Worm (Caenorhabditis elegans) whole organism, L3 larva: Measurements from ENCODE around the gene T22F3.11.

ENCODE experiments used
- aly-2 ChIP-seq: fragments of 150-350 bp; optimal IDR thresholded peaks from 2 replicates; lab custom pipeline; 2014; ENCODE audit warnings: missing biosample characterization, missing genetic modification characterization
- ama-1 ChIP-seq: fragments of 150-350 bp; optimal IDR thresholded peaks from 2 replicates; lab custom pipeline; 2018
- ceh-16 ChIP-seq: sonication (generic microtip); optimal IDR thresholded peaks from 2 replicates; lab custom pipeline; 2017; ENCODE audit warnings: missing biosample characterization, missing genetic modification characterization
- ceh-28 ChIP-seq: fragments of 150-350 bp; optimal IDR thresholded peaks from 2 replicates; lab custom pipeline; 2014; ENCODE audit warnings: missing biosample characterization, missing genetic modification reagents, missing genetic modification characterization
- ceh-82 ChIP-seq: fragments of 150-350 bp; optimal IDR thresholded peaks from 2 replicates; lab custom pipeline; 2014; ENCODE audit warnings: missing biosample characterization, missing genetic modification characterization
- ceh-9 ChIP-seq: sonication (generic microtip); optimal IDR thresholded peaks from 2 replicates; lab custom pipeline; 2018; ENCODE audit warnings: missing biosample characterization, missing genetic modification characterization
- daf-12 ChIP-seq: fragments of 150-350 bp; optimal IDR thresholded peaks from 2 replicates; lab custom pipeline; 2014; ENCODE audit warnings: missing biosample characterization, missing genetic modification reagents, missing genetic modification characterization
- egl-27 ChIP-seq: sonication (generic microtip); optimal IDR thresholded peaks from 4 replicates; lab custom pipeline; 2017; ENCODE audit warnings: missing biosample characterization, missing genetic modification reagents, missing genetic modification characterization
- egl-5 ChIP-seq: fragments of 150-350 bp; optimal IDR thresholded peaks from 2 replicates; lab custom pipeline; 2017; ENCODE audit warnings: missing biosample characterization, missing genetic modification reagents, missing genetic modification characterization, inconsistent platforms
- elt-2 ChIP-seq: sonication (generic microtip); optimal IDR thresholded peaks from 2 replicates; lab custom pipeline; 2016; ENCODE audit warnings: missing genetic modification reagents, mild to moderate bottlenecking, missing genetic modification characterization, missing compliant biosample characterization
- elt-3 ChIP-seq, 3 experiments: fragments of 150-350 bp in 1 of 3; sonication (generic microtip) in 2 of 3; optimal IDR thresholded peaks; 2 replicates in 2 of 3; 4 replicates in 1 of 3; lab custom pipeline; 2014 to 2017; ENCODE audit warnings: missing biosample characterization in 3 of 3, missing genetic modification characterization in 3 of 3
- eor-1 ChIP-seq, 2 experiments: fragments of 150-350 bp; optimal IDR thresholded peaks; 2 replicates each; lab custom pipeline; 2014 to 2018; ENCODE audit warnings: missing biosample characterization in 2 of 2, missing genetic modification characterization in 2 of 2
- fkh-10 ChIP-seq: sonication (generic microtip); optimal IDR thresholded peaks from 2 replicates; lab custom pipeline; 2017; ENCODE audit warnings: missing biosample characterization, missing genetic modification reagents, missing genetic modification characterization
- fos-1 ChIP-seq: fragments of 150-350 bp; optimal IDR thresholded peaks from 2 replicates; lab custom pipeline; 2014; ENCODE audit warnings: missing biosample characterization, missing genetic modification characterization
- hmg-11 ChIP-seq: sonication (generic microtip); optimal IDR thresholded peaks from 2 replicates; lab custom pipeline; 2016; ENCODE audit warnings: missing genetic modification characterization, missing compliant biosample characterization
- jun-1 ChIP-seq: fragments of 150-350 bp; optimal IDR thresholded peaks from 2 replicates; lab custom pipeline; 2014; ENCODE audit warnings: missing biosample characterization, missing genetic modification reagents, missing genetic modification characterization
- lin-15B ChIP-seq: fragments of 150-350 bp; optimal IDR thresholded peaks from 2 replicates; lab custom pipeline; 2014; ENCODE audit warnings: missing biosample characterization, missing genetic modification characterization
- lin-39 ChIP-seq: fragments of 150-350 bp; optimal IDR thresholded peaks from 2 replicates; lab custom pipeline; 2018; ENCODE audit warnings: missing biosample characterization, missing genetic modification reagents, missing genetic modification characterization
- lsy-12 ChIP-seq: sonication (generic microtip); optimal IDR thresholded peaks from 2 replicates; lab custom pipeline; 2016; ENCODE audit warnings: mild to moderate bottlenecking, missing genetic modification characterization, missing compliant biosample characterization
- mdl-1 ChIP-seq: fragments of 150-350 bp; optimal IDR thresholded peaks from 2 replicates; lab custom pipeline; 2014; ENCODE audit warnings: missing biosample characterization, missing genetic modification characterization
- mml-1 ChIP-seq: fragments of 150-350 bp; sonication (generic microtip); optimal IDR thresholded peaks from 3 replicates; lab custom pipeline; 2014; ENCODE audit warnings: missing biosample characterization, missing genetic modification characterization
- nfya-1 ChIP-seq: sonication (generic microtip); optimal IDR thresholded peaks from 2 replicates; lab custom pipeline; 2017; ENCODE audit warnings: missing genetic modification characterization, mild to moderate bottlenecking, missing compliant biosample characterization, antibody characterized with exemption, moderate library complexity; ENCODE audit not compliant: insufficient read depth
- nhr-11 ChIP-seq: fragments of 150-350 bp; optimal IDR thresholded peaks from 2 replicates; lab custom pipeline; 2014; ENCODE audit warnings: missing biosample characterization, missing genetic modification characterization
- nhr-12 ChIP-seq: fragments of 150-350 bp; optimal IDR thresholded peaks from 2 replicates; lab custom pipeline; 2014; ENCODE audit warnings: missing biosample characterization, missing genetic modification characterization
- nhr-23 ChIP-seq: fragments of 150-350 bp; optimal IDR thresholded peaks from 2 replicates; lab custom pipeline; 2014; ENCODE audit warnings: missing biosample characterization, missing genetic modification reagents, missing genetic modification characterization
- nhr-237 ChIP-seq: fragments of 150-350 bp; optimal IDR thresholded peaks from 2 replicates; lab custom pipeline; 2014; ENCODE audit warnings: missing biosample characterization, missing genetic modification characterization
- nhr-25 ChIP-seq: sonication (generic microtip); optimal IDR thresholded peaks from 2 replicates; lab custom pipeline; 2017; ENCODE audit warnings: missing biosample characterization, missing genetic modification characterization
- nhr-28 ChIP-seq: fragments of 150-350 bp; optimal IDR thresholded peaks from 2 replicates; lab custom pipeline; 2014; ENCODE audit warnings: missing biosample characterization, missing genetic modification characterization
- nhr-43 ChIP-seq: sonication (generic microtip); optimal IDR thresholded peaks from 2 replicates; lab custom pipeline; 2016; ENCODE audit warnings: mild to moderate bottlenecking, missing genetic modification characterization, missing compliant biosample characterization; ENCODE audit not compliant: poor library complexity, severe bottlenecking
- nhr-67 ChIP-seq: fragments of 150-350 bp; optimal IDR thresholded peaks from 2 replicates; lab custom pipeline; 2014; ENCODE audit warnings: missing biosample characterization, missing genetic modification characterization
- nhr-76 ChIP-seq: fragments of 150-350 bp; sonication (generic microtip); optimal IDR thresholded peaks from 5 replicates; lab custom pipeline; 2014; ENCODE audit warnings: missing biosample characterization, missing genetic modification characterization
- nhr-77 ChIP-seq: fragments of 150-350 bp; optimal IDR thresholded peaks from 2 replicates; lab custom pipeline; 2014; ENCODE audit warnings: missing biosample characterization, missing genetic modification characterization
- pha-4 ChIP-seq: fragments of 150-350 bp; optimal IDR thresholded peaks from 2 replicates; lab custom pipeline; 2014; ENCODE audit warnings: missing biosample characterization, missing genetic modification reagents, missing genetic modification characterization
- pqm-1 ChIP-seq: fragments of 150-350 bp; optimal IDR thresholded peaks from 2 replicates; lab custom pipeline; 2017; ENCODE audit warnings: missing biosample characterization, missing genetic modification characterization, inconsistent platforms
- sea-2 ChIP-seq: fragments of 150-350 bp; sonication (generic microtip); optimal IDR thresholded peaks from 4 replicates; lab custom pipeline; 2014; ENCODE audit warnings: missing biosample characterization, missing genetic modification reagents, missing genetic modification characterization
- skn-1 ChIP-seq: fragments of 150-350 bp; optimal IDR thresholded peaks from 2 replicates; lab custom pipeline; 2014; ENCODE audit warnings: missing biosample characterization, missing genetic modification characterization
- unc-62 ChIP-seq: fragments of 150-350 bp; sonication (generic microtip); optimal IDR thresholded peaks from 4 replicates; lab custom pipeline; 2014; ENCODE audit warnings: missing biosample characterization, missing genetic modification reagents, missing genetic modification characterization
- zag-1 ChIP-seq: fragments of 150-350 bp; optimal IDR thresholded peaks from 2 replicates; lab custom pipeline; 2014; ENCODE audit warnings: missing biosample characterization, missing genetic modification characterization
- ztf-11 ChIP-seq: fragments of 150-350 bp; optimal IDR thresholded peaks from 2 replicates; lab custom pipeline; 2014; ENCODE audit warnings: missing biosample characterization, missing genetic modification characterization

Gene T22F3.11

DNA sequence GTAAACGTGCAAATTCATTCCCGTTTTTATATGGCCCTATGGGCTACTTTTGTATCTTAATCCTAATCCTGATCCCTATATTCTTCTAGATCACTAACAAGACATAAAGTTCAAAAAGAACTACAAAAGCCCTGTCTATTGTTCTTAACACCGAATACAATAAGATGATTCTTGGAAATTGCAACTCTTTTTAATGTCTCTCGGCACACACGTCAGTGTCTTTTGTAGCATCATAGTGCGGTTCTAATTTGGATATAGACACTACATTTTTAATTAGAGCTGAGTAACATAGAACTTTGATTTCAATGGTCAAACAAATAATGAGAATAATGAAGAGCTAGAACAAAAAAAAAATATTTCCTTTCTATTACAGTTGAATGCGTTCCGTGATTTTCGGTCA lies 25.5 kb upstream of the T22F3.11 start:
- no peak for TF ChIP-seq nhr-28 (tag; lab: Kevin White, UChicago)
- TF ChIP-seq nhr-23: no peak
- TF ChIP-seq aly-2 (tag; lab: Kevin White, UChicago): no peak
- no peak for TF ChIP-seq eor-1 (tag; optimal IDR thresholded peaks at IDR 0.05; lab: Kevin White, UChicago)
- no peak for TF ChIP-seq mml-1 (tag; lab: Kevin White, UChicago)
- no peak for TF ChIP-seq nhr-25
- TF ChIP-seq mdl-1: no peak
- no peak for TF ChIP-seq lsy-12
- TF ChIP-seq jun-1 (tag; lab: Kevin White, UChicago): no peak
- TF ChIP-seq nhr-43 (tag; lab: Kevin White, UChicago): no peak
- no peak for TF ChIP-seq daf-12 (tag; lab: Kevin White, UChicago)
- no peak for TF ChIP-seq unc-62 (GFP tag; lab: Kevin White, UChicago)
- no peak for TF ChIP-seq elt-3 (tag; optimal IDR thresholded peaks at IDR 0.05; lab: Kevin White, UChicago)
- TF ChIP-seq nhr-12: no peak
- TF ChIP-seq egl-27 (tag; lab: Kevin White, UChicago): no peak
- TF ChIP-seq nhr-76 (tag; lab: Kevin White, UChicago): no peak

DNA sequence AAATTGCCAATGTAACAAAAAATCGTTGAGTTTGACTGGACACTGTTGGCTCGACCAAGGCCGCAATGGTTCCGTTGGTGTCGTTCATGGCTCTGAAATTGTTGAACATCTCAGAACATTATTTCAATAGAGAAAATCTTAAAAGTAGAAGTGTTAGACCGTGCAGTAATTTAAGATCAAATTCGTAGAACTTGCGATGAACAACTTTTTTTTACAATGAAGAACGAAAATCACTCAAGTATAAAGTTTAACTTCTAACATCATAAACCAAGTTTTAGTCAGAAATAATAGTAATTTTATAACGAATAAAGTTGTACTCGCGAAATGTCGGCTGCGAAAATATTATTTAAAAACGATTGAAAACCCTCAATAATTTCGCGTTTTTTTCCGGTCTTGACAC lies 22.7 kb upstream of the T22F3.11 start, which contains the start of gene srx-41:
TSS of gene srx-41 (minus strand) at position 101 of the 400 bp plus-strand sequence.
- no peak for TF ChIP-seq ztf-11 (tag; lab: Kevin White, UChicago)
- no peak for TF ChIP-seq jun-1 (tag; lab: Kevin White, UChicago)
- no peak for TF ChIP-seq aly-2 (tag; lab: Kevin White, UChicago)
- no peak for TF ChIP-seq eor-1 (tag; optimal IDR thresholded peaks at IDR 0.05; lab: Kevin White, UChicago)
- TF ChIP-seq nhr-23: no peak
- no peak for TF ChIP-seq fkh-10
- no peak for TF ChIP-seq ama-1 (lab: Kevin White, UChicago)
- TF ChIP-seq lin-39: no peak
- TF ChIP-seq nhr-11: no peak
- no peak for TF ChIP-seq elt-3 (tag; optimal IDR thresholded peaks at IDR 0.05; lab: Kevin White, UChicago)
- no peak for TF ChIP-seq nhr-77 (tag; lab: Kevin White, UChicago)
- TF ChIP-seq nhr-25: no peak

DNA sequence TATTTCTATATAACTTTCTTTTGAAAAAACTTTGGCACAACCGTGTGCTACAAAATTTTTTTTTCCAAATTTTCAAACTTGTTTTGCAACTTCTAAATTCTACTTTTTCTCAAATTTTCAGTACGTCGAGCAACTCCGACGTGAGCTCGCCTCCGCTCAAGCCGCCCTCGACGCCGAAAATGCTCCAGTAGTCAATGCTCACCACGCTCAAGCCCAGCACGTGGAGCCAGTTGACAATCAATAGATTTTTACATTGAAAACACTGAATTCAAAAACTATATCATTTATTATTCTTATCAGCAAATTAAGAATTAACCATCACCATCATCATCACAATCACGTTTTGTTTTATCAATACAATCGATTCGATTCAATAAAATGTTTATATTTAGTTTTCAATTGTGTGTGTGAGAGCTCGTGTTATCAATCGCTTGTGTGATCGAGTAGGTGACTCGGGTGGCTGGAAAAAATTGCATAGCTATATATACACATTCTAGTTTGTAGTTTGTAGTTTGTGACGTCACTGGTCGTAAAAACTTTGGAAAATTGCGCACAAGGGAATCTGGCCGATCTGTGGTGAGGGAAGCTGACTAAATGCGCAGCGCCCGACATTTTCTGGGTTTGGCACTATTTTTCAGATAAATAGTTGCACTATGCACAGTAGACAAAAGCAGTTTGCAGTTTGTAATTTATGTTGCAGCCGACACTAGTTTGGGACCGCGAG lies 20.1 kb upstream of the T22F3.11 start:
- TF ChIP-seq nhr-77 (tag; lab: Kevin White, UChicago) (no peak), jun-1 (tag; lab: Kevin White, UChicago) (peak; percentile 50), ceh-28 (tag; lab: Kevin White, UChicago) (peak; percentile 61), elt-2 (tag; lab: Kevin White, UChicago) (peak; percentile 96), pha-4 (tag; lab: Kevin White, UChicago) (peak; percentile 80), nfya-1 (tag; lab: Kevin White, UChicago) (peak; percentile 27), fkh-10 (no peak), pqm-1 (tag; lab: Kevin White, UChicago) (peak; percentile 87), fos-1 (tag; lab: Kevin White, UChicago) (peak; percentile 11)

DNA sequence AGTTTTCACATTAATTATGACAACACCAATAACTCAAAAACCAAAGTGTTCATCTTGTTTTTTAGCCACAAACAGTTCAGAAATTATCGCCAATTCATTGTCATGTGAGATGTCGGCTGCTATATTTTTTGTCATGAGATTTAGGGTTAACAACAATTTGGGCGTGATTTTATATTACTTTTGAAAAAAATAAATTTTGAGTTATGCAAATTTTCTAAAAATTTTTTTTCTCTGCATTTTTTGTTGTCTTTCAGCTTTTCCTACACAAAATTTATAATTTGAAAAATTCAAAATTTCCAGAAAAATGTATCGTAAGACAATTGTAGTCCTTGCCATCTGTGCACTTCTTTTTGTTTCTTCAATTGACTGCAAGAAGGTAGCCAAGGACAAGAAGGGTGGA lies 18.7 kb upstream of the T22F3.11 start, which contains the start of gene F59B1.2:
TSS of gene F59B1.2 (plus strand) at position 301 of the 400 bp plus-strand sequence.
- TF ChIP-seq egl-27 (tag; lab: Kevin White, UChicago) (no peak), elt-3 (tag; optimal IDR thresholded peaks at IDR 0.05; lab: Kevin White, UChicago) (no peak)

DNA sequence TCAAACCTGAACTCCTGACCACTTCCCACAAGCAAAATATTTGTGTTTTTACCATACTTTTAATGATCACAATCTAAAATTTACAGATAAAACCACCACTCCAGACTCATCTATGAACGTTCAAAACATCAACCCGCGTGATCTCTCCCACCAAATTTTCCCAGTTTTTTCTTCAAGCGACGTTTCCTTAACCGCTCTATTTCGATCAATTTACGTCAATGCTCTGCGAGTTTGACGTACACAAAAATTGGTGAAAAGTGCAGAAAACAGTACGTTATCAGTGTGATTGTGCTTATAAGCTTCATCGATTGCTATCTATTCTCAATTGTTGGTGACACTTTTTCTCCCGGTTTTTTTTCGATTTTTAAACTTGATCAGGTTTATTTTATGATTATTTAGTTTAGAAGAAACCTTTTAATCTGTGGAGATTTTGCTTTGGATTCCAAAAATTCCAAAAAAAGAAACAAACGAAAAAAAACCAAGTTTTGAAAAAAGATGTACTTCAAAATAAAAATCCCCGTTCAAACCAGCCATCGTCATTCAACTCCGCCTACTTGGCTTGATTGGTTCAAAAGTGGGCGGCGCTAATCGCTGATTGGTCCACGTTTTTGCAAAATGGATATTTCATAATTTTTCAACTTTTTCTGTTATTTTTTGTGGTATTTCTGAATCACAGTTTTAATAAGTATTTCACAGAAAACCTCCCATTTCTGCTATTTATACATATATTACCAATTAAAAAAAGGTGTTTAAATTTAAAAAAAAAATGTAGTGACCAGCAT lies 18.1 kb upstream of the T22F3.11 start:
- TF ChIP-seq fkh-10 (no peak), zag-1 (tag; lab: Kevin White, UChicago) (no peak), mml-1 (tag; lab: Kevin White, UChicago) (no peak), nhr-76 (tag; lab: Kevin White, UChicago) (no peak), nhr-11 (no peak), ceh-9 (tag; lab: Kevin White, UChicago) (no peak), ceh-82 (tag; lab: Kevin White, UChicago) (no peak), egl-5 (no peak), ceh-16 (tag; lab: Kevin White, UChicago) (no peak), lin-39 (no peak), nhr-28 (tag; lab: Kevin White, UChicago) (no peak), nhr-237 (tag; lab: Kevin White, UChicago) (no peak), elt-2 (tag; lab: Kevin White, UChicago) (peak; percentile 94), skn-1 (no peak), daf-12 (tag; lab: Kevin White, UChicago) (no peak), lin-15B (tag; lab: Kevin White, UChicago) (no peak), pha-4 (tag; lab: Kevin White, UChicago) (peak; percentile 28), fos-1 (tag; lab: Kevin White, UChicago) (no peak), pqm-1 (tag; lab: Kevin White, UChicago) (peak; percentile 90), ceh-28 (tag; lab: Kevin White, UChicago) (no peak), nhr-23 (no peak), nhr-25 (no peak), nhr-67 (tag; lab: Kevin White, UChicago) (no peak), nfya-1 (tag; lab: Kevin White, UChicago) (peak; percentile 54), unc-62 (GFP tag; lab: Kevin White, UChicago) (no peak), sea-2 (GFP tag; lab: Kevin White, UChicago) (no peak), hmg-11 (no peak), ztf-11 (tag; lab: Kevin White, UChicago) (no peak)
